Fruit fly (Drosophila melanogaster): ENCODE results near the gene CG14258.

DNA sequence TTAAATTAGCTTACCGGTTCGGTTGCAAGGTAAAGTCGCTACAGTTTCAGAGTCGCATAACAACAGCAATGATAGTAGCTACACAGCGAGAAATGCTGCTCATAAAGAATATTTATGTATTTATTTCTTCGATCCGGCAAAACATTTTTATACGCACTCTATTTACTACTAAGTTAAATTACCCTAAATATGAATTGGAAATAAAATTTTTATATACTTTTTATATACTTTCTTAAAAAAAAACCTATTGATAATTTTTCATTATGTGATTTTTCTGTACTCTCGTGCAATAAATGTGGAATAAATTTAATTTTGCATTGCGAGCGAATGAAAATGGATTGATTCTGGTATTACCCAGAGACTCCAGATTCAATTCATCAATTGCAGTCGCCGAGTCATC, 8.0 kb downstream of the CG14258 start, which contains the start of gene Jhbp11:
- no peak for TF ChIP-seq CTCF (optimal IDR thresholded peaks at IDR 0.05)
- no peak for TF ChIP-seq CG8478 (optimal IDR thresholded peaks at IDR 0.05)
